Worm (Caenorhabditis elegans) whole organism, young adult: Measurements from ENCODE around the gene fbxa-215.

ENCODE experiments used
- B0336.3 ChIP-seq: fragments of 200-800 bp; sonication (Bioruptor generic); IDR thresholded peaks from 2 replicates; pipeline ENCODE4 v1.3.6; 2022; ENCODE audit warnings: missing genetic modification characterization, missing compliant biosample characterization
- F10E7.11 ChIP-seq: sonication (generic microtip); optimal IDR thresholded peaks from 2 replicates; lab custom pipeline; 2017; ENCODE audit warnings: mild to moderate bottlenecking, missing genetic modification characterization, moderate library complexity, missing compliant biosample characterization
- F55B11.4 ChIP-seq: sonication (generic microtip); optimal IDR thresholded peaks from 2 replicates; lab custom pipeline; 2016; ENCODE audit warnings: missing compliant biosample characterization, missing genetic modification characterization, borderline replicate concordance; ENCODE audit not compliant: insufficient read depth
- K12H6.12 ChIP-seq: fragments of 200-800 bp; sonication (Bioruptor generic); optimal IDR thresholded peaks from 2 replicates; lab custom pipeline; 2018; ENCODE audit warnings: mild to moderate bottlenecking, missing genetic modification characterization, missing compliant biosample characterization
- Y79H2A.3 ChIP-seq: fragments of 200-800 bp; sonication (Bioruptor generic); conservative IDR thresholded peaks from 2 replicates; pipeline ENCODE4 v1.3.6; 2022; ENCODE audit warnings: missing genetic modification reagents, missing genetic modification characterization, missing compliant biosample characterization
- ZK185.1 ChIP-seq: sonication (generic microtip); optimal IDR thresholded peaks from 2 replicates; lab custom pipeline; 2016; ENCODE audit warnings: mild to moderate bottlenecking, missing genetic modification characterization, missing compliant biosample characterization; ENCODE audit not compliant: poor library complexity, severe bottlenecking
- akir-1 ChIP-seq: fragments of 200-800 bp; sonication (Bioruptor generic); optimal IDR thresholded peaks from 2 replicates; lab custom pipeline; 2018; ENCODE audit warnings: mild to moderate bottlenecking, missing genetic modification characterization, moderate library complexity, missing compliant biosample characterization
- ama-1 ChIP-seq, 3 experiments: fragments of 150-350 bp in 1 of 3; sonication (generic microtip) in 2 of 3; optimal IDR thresholded peaks; 2 replicates each; lab custom pipeline; 2014 to 2018; ENCODE audit warnings: missing biosample characterization in 2 of 3, missing genetic modification characterization in 2 of 3, missing genetic modification reagents in 2 of 3
- aptf-3 ChIP-seq: fragments of 200-800 bp; sonication (Bioruptor generic); IDR thresholded peaks from 2 replicates; pipeline ENCODE4 v1.3.6; 2022; ENCODE audit warnings: missing genetic modification characterization, missing compliant biosample characterization
- attf-6 ChIP-seq: fragments of 200-800 bp; sonication (Bioruptor generic); IDR thresholded peaks from 2 replicates; pipeline ENCODE4 v1.3.6; 2022; ENCODE audit warnings: missing genetic modification reagents, missing genetic modification characterization, missing compliant biosample characterization
- bed-1 ChIP-seq: fragments of 200-800 bp; sonication (Bioruptor generic); IDR thresholded peaks from 2 replicates; pipeline ENCODE4 v1.3.6; 2022; ENCODE audit warnings: missing genetic modification reagents, missing genetic modification characterization, missing compliant biosample characterization
- cebp-1 ChIP-seq, 2 experiments: fragments of 200-800 bp in 1 of 2; sonication (Bioruptor generic) in 1 of 2; sonication (generic microtip) in 1 of 2; IDR thresholded peaks in 1 of 2; optimal IDR thresholded peaks in 1 of 2; 2 replicates each; pipeline versions ENCODE4 v1.3.6 to Lab custom; 2017 to 2022; ENCODE audit warnings: missing compliant biosample characterization in 2 of 2, missing genetic modification characterization in 2 of 2, mild to moderate bottlenecking in 1 of 2, missing genetic modification reagents in 1 of 2, moderate library complexity in 1 of 2
- cebp-2 ChIP-seq: fragments of 200-800 bp; sonication (Bioruptor generic); IDR thresholded peaks from 2 replicates; pipeline ENCODE4 v1.3.6; 2022; ENCODE audit warnings: missing genetic modification characterization, missing compliant biosample characterization
- ceh-100 ChIP-seq: fragments of 200-800 bp; sonication (Bioruptor generic); IDR thresholded peaks from 2 replicates; pipeline ENCODE4 v1.3.6; 2022; ENCODE audit warnings: missing genetic modification reagents, missing genetic modification characterization, missing compliant biosample characterization
- ceh-40 ChIP-seq: fragments of 200-800 bp; sonication (Bioruptor generic); IDR thresholded peaks from 2 replicates; pipeline ENCODE4 v1.3.6; 2022; ENCODE audit warnings: missing genetic modification characterization, missing compliant biosample characterization
- efl-1 ChIP-seq: fragments of 150-350 bp; optimal IDR thresholded peaks from 2 replicates; lab custom pipeline; 2014; ENCODE audit warnings: missing biosample characterization, missing genetic modification reagents, missing genetic modification characterization
- gei-17 ChIP-seq: fragments of 200-800 bp; sonication (Bioruptor generic); optimal IDR thresholded peaks from 2 replicates; lab custom pipeline; 2018; ENCODE audit warnings: mild to moderate bottlenecking, missing genetic modification characterization, missing compliant biosample characterization
- hlh-12 ChIP-seq: sonication (generic microtip); optimal IDR thresholded peaks from 2 replicates; lab custom pipeline; 2016; ENCODE audit warnings: missing genetic modification characterization, missing compliant biosample characterization
- lir-1 ChIP-seq: fragments of 200-800 bp; sonication (Bioruptor generic); conservative IDR thresholded peaks from 2 replicates; pipeline ENCODE4 v1.3.6; 2022; ENCODE audit warnings: missing genetic modification reagents, missing genetic modification characterization, missing compliant biosample characterization
- lsl-1 ChIP-seq: fragments of 200-800 bp; sonication (Bioruptor generic); optimal IDR thresholded peaks from 2 replicates; lab custom pipeline; 2018; ENCODE audit warnings: mild to moderate bottlenecking, missing genetic modification characterization, moderate library complexity, missing compliant biosample characterization
- madf-10 ChIP-seq: sonication (generic microtip); optimal IDR thresholded peaks from 2 replicates; lab custom pipeline; 2016; ENCODE audit warnings: mild to moderate bottlenecking, missing genetic modification characterization, missing compliant biosample characterization
- madf-3 ChIP-seq: fragments of 200-800 bp; sonication (Bioruptor generic); IDR thresholded peaks from 2 replicates; pipeline ENCODE4 v1.3.6; 2022; ENCODE audit warnings: missing genetic modification reagents, missing genetic modification characterization, missing compliant biosample characterization
- mcd-1 ChIP-seq: fragments of 200-800 bp; sonication (Bioruptor generic); IDR thresholded peaks from 2 replicates; pipeline ENCODE4 v1.3.6; 2022; ENCODE audit warnings: missing genetic modification reagents, missing genetic modification characterization, missing compliant biosample characterization
- mxl-1 ChIP-seq: sonication (generic microtip); optimal IDR thresholded peaks from 2 replicates; lab custom pipeline; 2016; ENCODE audit warnings: missing genetic modification characterization, missing compliant biosample characterization
- nfya-2 ChIP-seq: fragments of 200-800 bp; sonication (Bioruptor generic); IDR thresholded peaks from 2 replicates; pipeline ENCODE4 v1.3.6; 2022; ENCODE audit warnings: missing genetic modification reagents, missing genetic modification characterization, missing compliant biosample characterization
- nfyb-1 ChIP-seq: fragments of 200-800 bp; sonication (Bioruptor generic); IDR thresholded peaks from 2 replicates; pipeline ENCODE4 v1.3.6; 2022; ENCODE audit warnings: missing genetic modification reagents, missing genetic modification characterization, missing compliant biosample characterization
- nhr-120 ChIP-seq: fragments of 200-800 bp; sonication (Bioruptor generic); IDR thresholded peaks from 2 replicates; pipeline ENCODE4 v1.3.6; 2022; ENCODE audit warnings: missing genetic modification characterization, missing compliant biosample characterization
- nhr-80 ChIP-seq: sonication (generic microtip); optimal IDR thresholded peaks from 2 replicates; lab custom pipeline; 2016; ENCODE audit warnings: missing genetic modification characterization, missing compliant biosample characterization
- pbrm-1 ChIP-seq: fragments of 200-800 bp; sonication (Bioruptor generic); IDR thresholded peaks from 2 replicates; pipeline ENCODE4 v1.3.6; 2022; ENCODE audit warnings: missing genetic modification reagents, missing genetic modification characterization, missing compliant biosample characterization
- rcor-1 ChIP-seq: fragments of 200-800 bp; sonication (Bioruptor generic); IDR thresholded peaks from 2 replicates; pipeline ENCODE4 v1.3.6; 2022; ENCODE audit warnings: missing genetic modification reagents, missing genetic modification characterization, missing compliant biosample characterization
- rec-8 ChIP-seq, 2 experiments: sonication (generic microtip); optimal IDR thresholded peaks; 2 replicates each; lab custom pipeline; 2016; ENCODE audit warnings: mild to moderate bottlenecking in 2 of 2, missing genetic modification characterization in 2 of 2, missing genetic modification reagents in 2 of 2, missing genotype in 2 of 2, missing biosample characterization in 1 of 2, missing compliant biosample characterization in 1 of 2, moderate library complexity in 1 of 2
- sdz-38 ChIP-seq: sonication (generic microtip); optimal IDR thresholded peaks from 2 replicates; lab custom pipeline; 2016; ENCODE audit warnings: missing genotype, missing genetic modification characterization, missing compliant biosample characterization
- sea-2 ChIP-seq: fragments of 200-800 bp; sonication (Bioruptor generic); IDR thresholded peaks from 2 replicates; pipeline ENCODE4 v1.3.6; 2022; ENCODE audit warnings: missing genetic modification characterization, missing compliant biosample characterization
- snpc-1.1 ChIP-seq: sonication (generic microtip); optimal IDR thresholded peaks from 2 replicates; lab custom pipeline; 2017; ENCODE audit warnings: missing genetic modification characterization, mild to moderate bottlenecking, missing compliant biosample characterization, antibody characterized with exemption, moderate library complexity, missing genotype, missing genetic modification reagents; ENCODE audit not compliant: insufficient read depth
- snpc-3.4 ChIP-seq: sonication (generic microtip); optimal IDR thresholded peaks from 2 replicates; lab custom pipeline; 2017; ENCODE audit warnings: missing genetic modification characterization, mild to moderate bottlenecking, missing compliant biosample characterization, antibody characterized with exemption, moderate library complexity, missing genotype, missing genetic modification reagents
- snpc-4 ChIP-seq, 5 experiments: fragments of 150-350 bp in 1 of 5; sonication (generic microtip) in 4 of 5; optimal IDR thresholded peaks; 2 replicates each; lab custom pipeline; 2014 to 2018; ENCODE audit warnings: missing genetic modification characterization in 5 of 5, missing biosample characterization in 3 of 5, antibody characterized with exemption in 2 of 5, mild to moderate bottlenecking in 2 of 5, missing compliant biosample characterization in 2 of 5, missing genotype in 2 of 5, moderate library complexity in 2 of 5, missing genetic modification reagents in 1 of 5
- tbx-9 ChIP-seq: sonication (generic microtip); optimal IDR thresholded peaks from 2 replicates; lab custom pipeline; 2016; ENCODE audit warnings: borderline replicate concordance, missing genetic modification characterization, inconsistent platforms, missing compliant biosample characterization
- ztf-22 ChIP-seq: fragments of 200-800 bp; sonication (Bioruptor generic); optimal IDR thresholded peaks from 2 replicates; lab custom pipeline; 2018; ENCODE audit warnings: mild to moderate bottlenecking, missing genetic modification characterization, moderate library complexity, missing compliant biosample characterization

fbxa-215 gene

DNA sequence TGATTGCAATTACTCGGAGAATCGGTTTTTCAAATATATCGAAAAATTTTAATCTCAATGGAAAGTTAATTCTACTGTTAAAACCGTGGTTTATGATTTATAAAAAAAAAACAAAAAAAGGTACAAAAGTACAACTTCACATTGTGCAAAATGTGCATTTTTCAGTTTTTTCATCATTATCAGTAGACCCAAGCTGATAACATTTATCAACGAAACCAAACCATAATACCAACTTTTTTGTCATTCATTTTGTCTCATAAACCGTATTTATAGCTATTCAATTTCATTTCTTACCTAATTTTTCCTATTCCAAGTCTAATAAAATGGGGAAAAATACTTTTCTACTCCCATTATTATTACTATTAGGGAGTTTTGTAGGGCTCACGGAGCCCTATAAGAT, 27.7 kb downstream of the fbxa-215 start, which contains the start of gene ugt-22:
TSS of gene ugt-22 (plus strand) at position 234 of the 400 bp plus-strand sequence.
- no peak for TF ChIP-seq gei-17 (GFP tag; lab: Kevin White, UChicago)
- TF ChIP-seq nhr-80 (tag; lab: Kevin White, UChicago) = peak; percentile 50

DNA sequence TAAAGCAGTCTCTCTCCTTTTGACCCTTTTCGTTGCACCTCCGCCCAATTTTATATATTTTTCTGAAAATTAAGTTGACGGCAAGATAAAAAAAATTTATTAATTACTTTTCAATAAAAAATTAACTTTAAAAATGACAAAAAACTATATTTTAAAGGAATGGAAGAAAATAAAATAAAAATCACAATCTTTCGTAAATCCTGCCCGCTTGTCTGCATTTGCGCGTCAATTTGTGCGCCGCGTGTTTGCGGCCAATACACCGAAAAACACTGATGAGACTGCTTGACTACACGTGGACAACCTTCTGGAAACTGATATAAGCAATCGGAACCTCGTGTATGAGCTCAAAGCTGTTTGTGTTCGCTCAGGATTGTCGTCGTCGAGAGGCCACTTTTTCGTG, 29.7 kb downstream of the fbxa-215 start, which contains the start of gene C08F11.7:
TSS of gene C08F11.7 (plus strand) at position 301 of the 400 bp plus-strand sequence.
- TF ChIP-seq ZK185.1 (no peak), snpc-4 (GFP tag; optimal IDR thresholded peaks at IDR 0.05; lab: Kevin White, UChicago) (no peak), snpc-4 (tag; optimal IDR thresholded peaks at IDR 0.05; lab: Kevin White, UChicago) (peak in 1 of 4 experiments; percentile 68), mxl-1 (tag; lab: Kevin White, UChicago) (no peak), hlh-12 (tag; lab: Kevin White, UChicago) (no peak), madf-10 (tag; lab: Kevin White, UChicago) (no peak)
- TF ChIP-seq, all 124 proteins: peak for 1

DNA sequence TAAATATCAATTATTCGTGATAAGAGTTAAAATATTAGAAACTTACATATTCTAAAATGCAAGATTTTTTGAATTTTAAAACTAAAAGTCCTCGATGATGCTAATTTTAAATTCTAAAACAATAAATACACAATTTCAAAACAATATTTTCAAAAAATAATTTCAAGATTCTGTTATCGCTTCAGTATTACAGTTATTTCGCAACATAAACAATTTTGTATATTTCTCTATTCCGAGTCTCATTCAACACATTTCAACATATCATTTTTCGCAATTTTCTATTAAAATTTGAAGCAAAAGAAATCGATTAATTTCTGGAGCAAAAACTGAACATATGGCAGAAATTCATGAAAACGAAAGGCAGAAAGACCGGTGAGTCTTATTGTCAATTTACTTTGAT, 33.5 kb downstream of the fbxa-215 start, which contains the start of gene fbxa-98:
TSS of gene fbxa-98 (plus strand) at position 243 of the 400 bp plus-strand sequence.
- no peak for TF ChIP-seq B0336.3 (GFP tag; lab: Robert Waterston, UW)
- TF ChIP-seq cebp-1 (GFP tag; IDR thresholded peaks at IDR 0.05; lab: Robert Waterston, UW) = peak; percentile 81; the same call in 1 of the 2 replicates
- TF ChIP-seq cebp-1 (tag; optimal IDR thresholded peaks at IDR 0.05; lab: Kevin White, UChicago) = no peak

DNA sequence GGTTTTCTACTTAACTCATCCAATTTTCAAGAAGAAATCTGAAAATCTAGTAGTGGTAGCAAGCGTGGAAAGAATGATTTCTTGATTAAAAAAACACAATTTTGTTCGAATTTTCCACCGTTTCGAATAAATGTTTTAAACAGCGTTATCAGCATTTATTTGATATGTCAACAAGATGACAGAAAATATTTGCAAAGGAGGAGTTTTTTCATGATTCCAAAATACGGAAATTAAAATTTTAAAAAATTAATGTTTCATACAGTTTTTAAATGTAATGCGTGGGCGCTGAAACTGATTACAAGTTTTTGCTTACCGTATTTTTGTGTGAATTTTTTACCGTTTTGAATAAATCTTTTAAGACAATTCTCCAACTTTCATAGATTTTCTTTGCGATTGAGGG, 34.1 kb downstream of the fbxa-215 start:
- TF ChIP-seq K12H6.12 = no peak
- no peak for TF ChIP-seq sea-2 (GFP tag; lab: Robert Waterston, UW)
- no peak for TF ChIP-seq nfyb-1 (GFP tag; lab: Robert Waterston, UW)
- TF ChIP-seq ama-1 (optimal IDR thresholded peaks at IDR 0.05; lab: Kevin White, UChicago) = no peak
- no peak for TF ChIP-seq ama-1 (GFP tag; optimal IDR thresholded peaks at IDR 0.05; lab: Kevin White, UChicago)
- no peak for TF ChIP-seq cebp-1 (GFP tag; IDR thresholded peaks at IDR 0.05; lab: Robert Waterston, UW)
- no peak for TF ChIP-seq cebp-1 (tag; optimal IDR thresholded peaks at IDR 0.05; lab: Kevin White, UChicago)
- TF ChIP-seq Y79H2A.3 = no peak
- no peak for TF ChIP-seq akir-1 (GFP tag; lab: Kevin White, UChicago)
- no peak for TF ChIP-seq aptf-3 (GFP tag; lab: Robert Waterston, UW)
- TF ChIP-seq lsl-1 (GFP tag; lab: Kevin White, UChicago) = no peak
- no peak for TF ChIP-seq snpc-1.1 (tag; lab: Kevin White, UChicago)
- no peak for TF ChIP-seq sdz-38 (tag; lab: Kevin White, UChicago)
- no peak for TF ChIP-seq F10E7.11 (tag; lab: Kevin White, UChicago)
- no peak for TF ChIP-seq pbrm-1 (GFP tag; lab: Robert Waterston, UW)
- TF ChIP-seq nhr-120 = no peak
- TF ChIP-seq madf-3 (GFP tag; lab: Robert Waterston, UW) = no peak
- TF ChIP-seq rcor-1 (GFP tag; lab: Robert Waterston, UW) = no peak
- TF ChIP-seq, all 124 proteins: peak for 0

DNA sequence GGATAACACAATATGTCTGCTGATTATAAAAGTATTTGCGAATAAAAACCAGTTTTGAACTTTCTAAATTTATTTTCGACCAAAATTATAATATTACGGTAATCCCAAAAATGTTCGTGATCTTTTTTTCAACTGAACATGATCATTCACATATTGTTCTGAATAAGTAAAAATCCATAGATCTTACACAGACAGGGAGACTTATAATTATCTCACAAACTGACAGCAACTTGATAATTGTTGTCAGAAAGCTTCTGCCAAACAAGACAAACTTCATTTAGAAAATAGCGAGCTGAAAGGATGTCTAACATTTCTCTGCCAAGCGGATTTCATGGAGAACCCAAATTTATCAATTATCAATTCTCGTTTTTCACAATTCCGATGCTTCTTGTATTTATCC, 40.2 kb downstream of the fbxa-215 start, which contains the start of gene sru-21:
TSS of gene sru-21 (plus strand) at position 301 of the 400 bp plus-strand sequence.
- TF ChIP-seq F55B11.4 = no peak
- no peak for TF ChIP-seq cebp-2 (GFP tag; lab: Robert Waterston, UW)
- TF ChIP-seq ceh-100 (GFP tag; lab: Robert Waterston, UW) = no peak
- no peak for TF ChIP-seq mcd-1 (GFP tag; lab: Robert Waterston, UW)
- TF ChIP-seq rec-8 (tag; optimal IDR thresholded peaks at IDR 0.05; lab: Kevin White, UChicago) = no peak
- no peak for TF ChIP-seq ceh-40 (GFP tag; lab: Robert Waterston, UW)
- no peak for TF ChIP-seq tbx-9 (tag; lab: Kevin White, UChicago)
- no peak for TF ChIP-seq lir-1 (GFP tag; lab: Robert Waterston, UW)
- TF ChIP-seq efl-1 (GFP tag; lab: Kevin White, UChicago) = no peak
- no peak for TF ChIP-seq nfya-2 (GFP tag; lab: Robert Waterston, UW)
- TF ChIP-seq attf-6 = no peak
- TF ChIP-seq nhr-120 = no peak
- no peak for TF ChIP-seq pbrm-1 (GFP tag; lab: Robert Waterston, UW)
- TF ChIP-seq mxl-1 (tag; lab: Kevin White, UChicago) = no peak
- TF ChIP-seq bed-1 (GFP tag; lab: Robert Waterston, UW) = no peak
- TF ChIP-seq ztf-22 (GFP tag; lab: Kevin White, UChicago) = no peak
- no peak for TF ChIP-seq snpc-3.4 (tag; lab: Kevin White, UChicago)
